1 fruit fly cellular context compared by ENCODE assay signal in the genomic region with DNA sequence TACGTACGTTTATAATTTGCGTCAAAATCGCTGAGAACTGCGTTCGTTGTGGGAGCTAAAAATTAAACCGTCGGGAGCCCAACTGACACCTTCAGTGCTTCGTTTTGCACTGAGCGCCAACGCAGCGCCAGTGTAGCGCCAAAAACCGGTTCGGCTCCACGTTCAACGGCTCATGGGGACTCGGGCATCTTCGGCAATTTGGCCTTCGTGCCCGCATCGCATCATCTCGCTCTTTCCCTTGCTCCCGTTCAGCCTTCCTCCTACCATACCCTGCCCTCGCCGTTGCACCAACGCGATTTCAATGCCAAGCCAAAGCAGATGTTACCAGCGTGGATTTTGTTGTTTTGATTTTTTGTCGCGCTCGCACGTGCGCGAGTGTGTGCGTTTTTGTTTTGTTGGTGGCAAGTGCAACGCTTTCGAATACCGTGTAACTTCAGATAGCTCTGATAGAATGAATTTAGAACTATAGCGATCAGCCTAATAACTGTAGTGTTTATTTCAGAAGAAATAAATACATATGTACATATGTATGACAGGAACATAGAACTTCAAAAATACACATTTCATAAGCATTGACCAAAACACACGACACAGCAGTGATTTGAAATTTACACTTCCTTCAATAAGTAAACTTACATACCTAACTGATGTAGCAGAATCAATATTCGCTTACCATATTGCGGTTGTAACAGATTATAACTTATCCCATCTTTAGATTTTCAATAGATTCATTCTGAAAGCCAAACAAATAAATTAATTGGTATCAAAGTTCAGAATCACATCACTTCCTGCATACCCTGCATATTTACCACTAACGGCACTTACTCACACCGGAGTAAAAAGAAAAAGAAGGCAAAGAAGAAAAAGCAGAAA.
A peak's percentile ranks its signal among the peaks of the same experiment; 100 is the strongest.
TF ChIP-seq lines count a peak whose summit lies in the region.

Mnr (minus strand) TSS at position 133 of the 873 bp plus-strand sequence.

TF ChIP-seq in whole organism, embryonic, 481 proteins besides CTCF, POLR2A, EP300 and RAD21 (continued from another document):
- TF ChIP-seq eyg (GFP tag; optimal IDR thresholded peaks at IDR 0.05; lab: Kevin White, UChicago) (no peak), CG1602 (GFP tag; optimal IDR thresholded peaks at IDR 0.05; lab: Kevin White, UChicago) (no peak), Dad (GFP tag; optimal IDR thresholded peaks at IDR 0.05; lab: Kevin White, UChicago) (no peak), CG6272 (GFP tag; IDR thresholded peaks at IDR 0.05; lab: Robert Waterston, UW) (no peak), CG10147 (GFP tag; optimal IDR thresholded peaks at IDR 0.05; lab: Kevin White, UChicago) (no peak), YL-1 (GFP tag; optimal IDR thresholded peaks at IDR 0.05; lab: Kevin White, UChicago) (no peak), cwo (GFP tag; optimal IDR thresholded peaks at IDR 0.05; lab: Kevin White, UChicago) (peak; percentile 77), crp (GFP tag; optimal IDR thresholded peaks at IDR 0.05; lab: Kevin White, UChicago) (no peak), twi (tag; optimal IDR thresholded peaks at IDR 0.05; lab: Kevin White, UChicago) (peak; percentile 93)
